Worm (Caenorhabditis elegans) whole organism, L3 larva: ENCODE measurements around the gene cka-1.

Experiments
- elt-2 ChIP-seq: sonication (generic microtip); optimal IDR thresholded peaks from 2 replicates; lab custom pipeline; 2016; ENCODE audit warnings: missing genetic modification reagents, mild to moderate bottlenecking, missing genetic modification characterization, missing compliant biosample characterization
- nhr-43 ChIP-seq: sonication (generic microtip); optimal IDR thresholded peaks from 2 replicates; lab custom pipeline; 2016; ENCODE audit warnings: mild to moderate bottlenecking, missing genetic modification characterization, missing compliant biosample characterization; ENCODE audit not compliant: poor library complexity, severe bottlenecking
- pqm-1 ChIP-seq: fragments of 150-350 bp; optimal IDR thresholded peaks from 2 replicates; lab custom pipeline; 2017; ENCODE audit warnings: missing biosample characterization, missing genetic modification characterization, inconsistent platforms

Gene cka-1

DNA sequence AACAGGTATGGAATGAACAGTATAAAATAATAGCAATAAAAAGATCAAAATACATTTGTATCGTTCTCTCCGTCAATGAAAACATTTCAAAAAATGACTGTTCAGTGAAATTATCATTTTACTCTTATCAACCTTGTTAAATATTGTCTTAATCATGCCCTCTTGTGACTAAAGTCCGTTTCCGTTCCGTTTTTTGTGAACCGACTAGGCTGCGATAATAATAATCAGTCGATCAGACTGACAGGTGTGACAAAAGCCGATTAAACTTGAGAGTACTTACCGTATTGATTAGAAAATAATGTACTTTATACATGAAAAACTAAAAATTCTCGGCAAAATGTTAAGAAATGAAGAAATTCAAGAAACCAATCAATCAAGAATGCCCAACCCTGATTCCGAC is 54.9 kb downstream of the cka-1 start, which contains the start of gene ins-7:
TSS of gene ins-7 (minus strand) at position 332 of the 400 bp plus-strand sequence.
- no peak for TF ChIP-seq nhr-43 (tag; lab: Kevin White, UChicago)
- peak; percentile 91 for TF ChIP-seq elt-2 (tag; lab: Kevin White, UChicago)
- peak; percentile 34 for TF ChIP-seq pqm-1 (tag; lab: Kevin White, UChicago)
